Fruit fly (Drosophila melanogaster) whole organism, adult: ENCODE measurements around the gene CG10663.

Experiments used
- CG11617 ChIP-seq: fragments of 200-800 bp; sonication (Bioruptor generic); optimal IDR thresholded peaks from 2 replicates; lab custom pipeline; 2017; ENCODE audit warnings: mild to moderate bottlenecking, missing biosample characterization, missing genetic modification reagents, missing genetic modification characterization
- CG12768 ChIP-seq: fragments of 200-800 bp; sonication (Bioruptor generic); optimal IDR thresholded peaks from 2 replicates; lab custom pipeline; 2017; ENCODE audit warnings: missing biosample characterization, missing genetic modification characterization, mild to moderate bottlenecking, moderate library complexity, missing genetic modification reagents
- CG14711 ChIP-seq: fragments of 200-800 bp; sonication (Bioruptor generic); optimal IDR thresholded peaks from 2 replicates; lab custom pipeline; 2018; ENCODE audit warnings: missing biosample characterization, mild to moderate bottlenecking, missing genetic modification characterization, moderate library complexity
- CG1620 ChIP-seq: fragments of 200-800 bp; sonication (Bioruptor generic); optimal IDR thresholded peaks from 2 replicates; lab custom pipeline; 2016; ENCODE audit warnings: missing biosample characterization, missing genetic modification characterization
- CG33017 ChIP-seq: fragments of 200-800 bp; sonication (Bioruptor generic); optimal IDR thresholded peaks from 2 replicates; lab custom pipeline; 2018; ENCODE audit warnings: missing biosample characterization, mild to moderate bottlenecking, missing genetic modification characterization, moderate library complexity
- CG5204 ChIP-seq: fragments of 200-800 bp; sonication (Bioruptor generic); optimal IDR thresholded peaks from 2 replicates; lab custom pipeline; 2016; ENCODE audit warnings: missing biosample characterization, missing genetic modification characterization
- CG7045 ChIP-seq: fragments of 200-800 bp; sonication (Bioruptor generic); optimal IDR thresholded peaks from 2 replicates; lab custom pipeline; 2017; ENCODE audit warnings: missing biosample characterization, mild to moderate bottlenecking, missing genetic modification characterization
- CG7101 ChIP-seq: fragments of 200-800 bp; sonication (Bioruptor generic); optimal IDR thresholded peaks from 2 replicates; lab custom pipeline; 2018; ENCODE audit warnings: missing biosample characterization, mild to moderate bottlenecking, missing genetic modification characterization, moderate library complexity
- Clk ChIP-seq: fragments of 200-800 bp; sonication (Bioruptor generic); optimal IDR thresholded peaks from 2 replicates; lab custom pipeline; 2017; ENCODE audit warnings: missing biosample characterization, missing genetic modification characterization
- Crg-1 ChIP-seq: fragments of 200-800 bp; sonication (Bioruptor generic); optimal IDR thresholded peaks from 2 replicates; lab custom pipeline; 2016; ENCODE audit warnings: missing biosample characterization, missing genetic modification characterization
- Hr96 ChIP-seq: fragments of 200-800 bp; sonication (Bioruptor generic); optimal IDR thresholded peaks from 2 replicates; lab custom pipeline; 2016; ENCODE audit warnings: missing biosample characterization, missing genetic modification characterization
- Mnt ChIP-seq: fragments of 200-800 bp; sonication (Bioruptor generic); optimal IDR thresholded peaks from 2 replicates; lab custom pipeline; 2016; ENCODE audit warnings: missing biosample characterization, mild to moderate bottlenecking, missing genetic modification characterization
- bab1 ChIP-seq: fragments of 200-800 bp; sonication (Bioruptor generic); optimal IDR thresholded peaks from 3 replicates; lab custom pipeline; 2019; ENCODE audit warnings: missing biosample characterization, mild to moderate bottlenecking, missing genetic modification characterization, moderate library complexity
- cic ChIP-seq: fragments of 200-800 bp; sonication (Bioruptor generic); optimal IDR thresholded peaks from 2 replicates; lab custom pipeline; 2017; ENCODE audit warnings: missing biosample characterization, mild to moderate bottlenecking, missing genetic modification characterization, moderate library complexity
- cnc ChIP-seq, 2 experiments: fragments of >200 bp; optimal IDR thresholded peaks; 2 replicates each; lab custom pipeline; 2017
- kay ChIP-seq: fragments of 200-800 bp; sonication (Bioruptor generic); peaks from one replicate; lab custom pipeline; 2016; ENCODE audit warnings: missing biosample characterization, missing genetic modification characterization, borderline replicate concordance
- ovo ChIP-seq: fragments of 200-800 bp; sonication (Bioruptor generic); optimal IDR thresholded peaks from 2 replicates; lab custom pipeline; 2016; ENCODE audit warnings: missing biosample characterization, missing genetic modification characterization
- pad ChIP-seq: fragments of 200-800 bp; sonication (Bioruptor generic); optimal IDR thresholded peaks from 3 replicates; lab custom pipeline; 2017; ENCODE audit warnings: missing biosample characterization, missing genetic modification characterization, mild to moderate bottlenecking, moderate library complexity, missing genetic modification reagents
- tj ChIP-seq: fragments of 200-800 bp; sonication (Bioruptor generic); optimal IDR thresholded peaks from 3 replicates; lab custom pipeline; 2017; ENCODE audit warnings: missing biosample characterization, mild to moderate bottlenecking, missing genetic modification characterization, moderate library complexity
- toe ChIP-seq: fragments of 200-800 bp; sonication (Bioruptor generic); optimal IDR thresholded peaks from 2 replicates; lab custom pipeline; 2016; ENCODE audit warnings: missing biosample characterization, missing genetic modification characterization

Gene CG10663

DNA sequence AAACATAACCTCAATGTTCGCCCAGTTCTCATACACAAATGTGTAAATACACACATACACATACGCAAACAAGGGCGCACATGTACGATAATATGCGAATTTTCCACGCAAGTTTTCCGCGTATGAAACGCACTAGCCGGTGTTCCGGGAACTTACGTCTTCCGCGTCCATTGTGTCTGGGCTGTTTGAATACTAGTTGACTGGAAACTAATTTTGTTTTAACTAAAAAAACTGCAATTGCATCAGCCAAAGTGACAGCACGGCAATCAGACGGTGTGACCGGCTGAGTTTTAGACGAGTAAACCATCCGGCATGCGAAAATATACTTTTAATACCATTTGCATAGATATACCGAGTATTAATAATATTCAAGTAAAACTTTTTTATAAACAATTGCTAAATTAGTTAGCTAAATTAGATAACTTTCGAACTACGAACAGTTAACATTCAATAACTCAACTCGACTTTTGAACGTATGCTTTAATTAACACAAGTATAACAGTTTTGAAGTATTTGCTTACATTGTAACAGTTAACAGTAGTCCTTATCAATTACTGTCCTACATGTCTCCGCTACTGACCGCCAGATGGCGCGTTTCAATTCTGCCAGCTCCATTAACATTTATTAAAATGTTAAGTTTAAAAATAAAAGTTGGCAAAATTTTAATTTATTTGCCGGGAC lies 41.7 kb upstream of the CG10663 start, which contains the start of gene eIF2beta:
Gene eIF2beta, minus strand, starts transcription at position 299 of the 681 bp plus-strand sequence.
- TF ChIP-seq CG7045 (no peak), cic (GFP tag; lab: Kevin White, UChicago) (peak; percentile 8), Clk (GFP tag; lab: Kevin White, UChicago) (no peak), CG7101 (no peak), CG33017 (no peak), kay (GFP tag; lab: Kevin White, UChicago) (no peak), pad (GFP tag; lab: Kevin White, UChicago) (peak; percentile 15), toe (GFP tag; lab: Kevin White, UChicago) (no peak), CG12768 (no peak), CG5204 (GFP tag; lab: Kevin White, UChicago) (no peak), ovo (GFP tag; lab: Kevin White, UChicago) (no peak), Mnt (GFP tag; lab: Kevin White, UChicago) (peak; percentile 98), Crg-1 (GFP tag; lab: Kevin White, UChicago) (no peak), CG1620 (GFP tag; lab: Kevin White, UChicago) (peak; percentile 2), Hr96 (GFP tag; lab: Kevin White, UChicago) (no peak), cnc (optimal IDR thresholded peaks at IDR 0.05; lab: Kevin White, UChicago) (no peak), bab1 (GFP tag; lab: Kevin White, UChicago) (peak; percentile 55), CG14711 (tag; lab: Kevin White, UChicago) (peak; percentile 20), CG11617 (GFP tag; lab: Kevin White, UChicago) (peak; percentile 28), tj (GFP tag; lab: Kevin White, UChicago) (peak; percentile 44)

DNA sequence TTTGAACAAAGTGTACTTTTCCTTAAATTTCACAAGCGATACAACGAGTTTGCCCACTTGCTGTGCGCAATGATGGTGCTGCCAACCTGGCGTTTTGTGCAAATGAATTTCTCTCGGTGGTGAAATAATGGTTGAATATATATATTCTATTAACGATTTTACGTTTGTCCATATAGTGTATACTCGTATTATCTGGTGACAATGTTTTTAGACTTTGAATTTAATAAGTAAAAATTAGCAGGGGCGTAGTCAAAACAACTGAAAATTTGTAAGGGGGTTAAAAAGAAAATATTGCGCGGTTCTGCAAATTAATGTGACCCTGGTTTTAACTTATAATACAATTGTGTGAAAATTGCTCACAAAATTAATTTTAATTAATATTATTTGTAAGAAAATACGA lies 39.1 kb upstream of the CG10663 start, which contains the start of the genes ver and Gcn5:
Gene ver, plus strand, starts transcription at position 47 of the 400 bp plus-strand sequence.
Gene Gcn5, minus strand, starts transcription at position 74 of the 400 bp plus-strand sequence.
- TF ChIP-seq CG5204 (GFP tag; lab: Kevin White, UChicago) (peak; percentile 97), CG14711 (tag; lab: Kevin White, UChicago) (peak; percentile 97), tj (GFP tag; lab: Kevin White, UChicago) (peak; percentile 94), pad (GFP tag; lab: Kevin White, UChicago) (peak; percentile 93), CG7045 (peak; percentile 99), Crg-1 (GFP tag; lab: Kevin White, UChicago) (peak; percentile 97), toe (GFP tag; lab: Kevin White, UChicago) (peak; percentile 97), cic (GFP tag; lab: Kevin White, UChicago) (peak; percentile 90), bab1 (GFP tag; lab: Kevin White, UChicago) (peak; percentile 96), CG12768 (peak; percentile 99), CG11617 (GFP tag; lab: Kevin White, UChicago) (peak; percentile 99), Hr96 (GFP tag; lab: Kevin White, UChicago) (peak; percentile 94), Clk (GFP tag; lab: Kevin White, UChicago) (peak; percentile 97), cnc (optimal IDR thresholded peaks at IDR 0.05; lab: Kevin White, UChicago) (no peak), kay (GFP tag; lab: Kevin White, UChicago) (no peak), ovo (GFP tag; lab: Kevin White, UChicago) (peak; percentile 94), CG33017 (peak; percentile 98), CG7101 (peak; percentile 99), Mnt (GFP tag; lab: Kevin White, UChicago) (peak; percentile 94), CG1620 (GFP tag; lab: Kevin White, UChicago) (peak; percentile 97)

DNA sequence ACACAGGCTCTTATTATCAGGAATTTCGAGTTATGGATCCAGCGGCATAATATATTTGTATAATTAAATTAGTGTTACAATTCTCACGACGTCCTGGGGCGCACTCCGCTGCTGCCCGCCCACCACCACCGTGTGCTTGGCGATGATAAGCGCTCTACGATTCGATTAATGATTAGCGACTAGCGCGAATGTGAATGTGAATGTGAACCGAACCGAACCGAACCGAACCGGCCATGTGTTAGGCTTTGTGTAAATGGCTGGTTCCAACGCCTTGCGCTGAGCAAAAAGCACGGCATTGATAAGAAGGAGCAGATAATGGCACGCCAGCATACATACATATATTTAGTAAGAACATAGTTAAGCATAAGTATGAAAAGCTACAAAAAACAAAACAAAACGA lies 34.5 kb upstream of the CG10663 start:
- TF ChIP-seq cic (GFP tag; lab: Kevin White, UChicago) (peak; percentile 83), CG11617 (GFP tag; lab: Kevin White, UChicago) (no peak), CG33017 (no peak), Mnt (GFP tag; lab: Kevin White, UChicago) (peak; percentile 73), tj (GFP tag; lab: Kevin White, UChicago) (no peak), kay (GFP tag; lab: Kevin White, UChicago) (no peak), Hr96 (GFP tag; lab: Kevin White, UChicago) (no peak), ovo (GFP tag; lab: Kevin White, UChicago) (no peak), CG14711 (tag; lab: Kevin White, UChicago) (no peak)

DNA sequence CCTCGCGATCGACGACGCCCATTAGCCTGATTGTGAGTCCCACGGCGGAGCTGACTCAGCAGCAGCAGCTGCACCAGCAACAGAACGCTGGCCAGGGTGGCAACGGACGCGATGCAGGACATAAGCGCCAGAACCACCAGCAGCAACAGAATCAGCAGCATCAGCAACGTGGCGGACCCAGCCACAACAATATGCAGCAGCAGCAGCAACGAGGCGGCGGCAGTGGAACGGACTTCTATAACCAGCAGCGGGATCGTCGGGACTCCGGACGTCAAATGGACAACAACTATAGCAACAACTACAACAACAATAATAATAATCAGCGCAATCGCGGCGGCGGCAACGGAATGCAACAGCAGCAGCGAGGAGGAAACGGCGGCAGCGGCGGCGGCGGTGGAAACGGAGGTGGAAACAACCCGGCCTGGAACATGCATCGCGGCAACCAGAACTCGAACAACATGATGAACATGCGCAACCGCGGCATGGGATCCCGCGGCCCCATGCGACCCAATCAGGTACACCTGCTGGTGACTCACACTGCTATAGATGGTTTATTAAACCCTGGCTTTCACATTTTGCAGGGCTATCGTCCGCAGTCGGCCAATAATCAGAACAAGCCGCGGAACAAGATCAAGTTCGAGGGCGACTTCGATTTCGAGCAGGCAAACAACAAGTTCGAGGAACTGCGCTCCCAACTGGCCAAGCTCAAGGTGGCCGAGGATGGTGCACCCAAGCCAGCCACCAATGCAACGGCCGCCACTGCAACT lies 32.8 kb upstream of the CG10663 start:
- TF ChIP-seq CG5204 (GFP tag; lab: Kevin White, UChicago) (no peak), pad (GFP tag; lab: Kevin White, UChicago) (peak; percentile 2), Clk (GFP tag; lab: Kevin White, UChicago) (peak; percentile 18), CG12768 (peak; percentile 57)

DNA sequence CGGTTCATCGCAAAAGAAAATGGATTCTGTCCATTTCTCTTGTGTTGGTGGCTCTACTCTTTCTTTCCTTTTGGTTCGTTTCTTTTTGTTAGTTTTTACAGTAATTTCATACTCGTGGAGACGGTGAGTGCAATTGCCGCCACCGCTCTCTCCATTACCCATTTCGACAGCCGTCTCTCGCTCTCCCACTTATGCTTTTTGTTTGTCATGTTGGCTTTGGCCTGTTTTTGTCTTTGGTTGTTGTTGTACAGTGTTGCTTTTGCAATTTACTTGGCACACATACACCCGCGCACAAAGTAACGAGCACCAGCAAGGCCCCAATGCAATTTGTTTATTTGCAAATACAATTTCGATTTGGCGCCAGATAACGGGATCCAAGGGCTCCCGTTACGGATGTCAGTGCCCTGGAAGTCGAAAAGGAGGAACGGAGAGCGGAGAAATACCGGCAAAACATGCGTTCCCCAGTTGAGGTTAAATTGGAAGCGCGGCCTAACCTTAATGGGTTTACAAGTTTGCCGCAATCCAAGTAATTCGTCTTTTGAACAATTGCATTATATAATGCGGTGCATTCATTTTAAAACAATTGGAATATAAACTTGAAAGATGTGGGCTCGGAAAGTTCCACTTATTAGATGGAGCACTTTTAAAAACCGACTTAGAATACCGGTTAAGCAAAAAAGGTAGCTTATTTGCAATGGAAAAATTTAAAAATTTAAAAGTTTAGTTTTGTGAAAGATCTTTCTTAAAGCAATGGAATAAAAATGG lies 31.0 kb upstream of the CG10663 start:
- peak; percentile 10 for TF ChIP-seq bab1 (GFP tag; lab: Kevin White, UChicago)
- peak; percentile 81 for TF ChIP-seq pad (GFP tag; lab: Kevin White, UChicago)
- TF ChIP-seq CG1620 (GFP tag; lab: Kevin White, UChicago), result no peak
- no peak for TF ChIP-seq kay (GFP tag; lab: Kevin White, UChicago)
- TF ChIP-seq CG14711 (tag; lab: Kevin White, UChicago), result no peak
- peak; percentile 99 for TF ChIP-seq ovo (GFP tag; lab: Kevin White, UChicago)
- no peak for TF ChIP-seq CG12768
- no peak for TF ChIP-seq CG5204 (GFP tag; lab: Kevin White, UChicago)
- no peak for TF ChIP-seq Hr96 (GFP tag; lab: Kevin White, UChicago)
- TF ChIP-seq cnc (optimal IDR thresholded peaks at IDR 0.05; lab: Kevin White, UChicago), result peak; percentile 72 to 77
- peak; percentile 12 for TF ChIP-seq CG7045
- TF ChIP-seq CG33017, result no peak
- no peak for TF ChIP-seq tj (GFP tag; lab: Kevin White, UChicago)
- no peak for TF ChIP-seq CG11617 (GFP tag; lab: Kevin White, UChicago)
- peak; percentile 37 for TF ChIP-seq Mnt (GFP tag; lab: Kevin White, UChicago)
- peak; percentile 34 for TF ChIP-seq cic (GFP tag; lab: Kevin White, UChicago)
- TF ChIP-seq Clk (GFP tag; lab: Kevin White, UChicago), result no peak
- no peak for TF ChIP-seq Crg-1 (GFP tag; lab: Kevin White, UChicago)
- no peak for TF ChIP-seq CG7101
